Worm (Caenorhabditis elegans) whole organism, mixed stage, embryonic: ENCODE data around the gene F07H5.7.

ENCODE experiments used
- drap-1 ChIP-seq: fragments of 200-800 bp; sonication (Bioruptor generic); optimal IDR thresholded peaks from 3 replicates; lab custom pipeline; 2018; ENCODE audit warnings: mild to moderate bottlenecking, missing genetic modification characterization, missing compliant biosample characterization
- mab-5 ChIP-seq: fragments of 150-350 bp; optimal IDR thresholded peaks from 2 replicates; lab custom pipeline; 2014; ENCODE audit warnings: missing biosample characterization, missing genetic modification characterization
- mep-1 ChIP-seq: fragments of 150-350 bp; optimal IDR thresholded peaks from 2 replicates; lab custom pipeline; 2017; ENCODE audit warnings: missing biosample characterization, missing genetic modification reagents, missing genetic modification characterization, inconsistent platforms
- mls-2 ChIP-seq: sonication (generic microtip); optimal IDR thresholded peaks from 2 replicates; lab custom pipeline; 2016; ENCODE audit warnings: mild to moderate bottlenecking, missing genetic modification characterization, moderate library complexity, missing compliant biosample characterization
- nhr-237 ChIP-seq: fragments of 150-350 bp; optimal IDR thresholded peaks from 2 replicates; lab custom pipeline; 2014; ENCODE audit warnings: missing biosample characterization, missing genetic modification characterization
- pha-4 ChIP-seq: fragments of 150-350 bp; optimal IDR thresholded peaks from 2 replicates; lab custom pipeline; 2018; ENCODE audit warnings: missing biosample characterization, missing genetic modification reagents, missing genetic modification characterization
- snpc-4 ChIP-seq: fragments of 150-350 bp; optimal IDR thresholded peaks from 2 replicates; lab custom pipeline; 2014; ENCODE audit warnings: missing biosample characterization, missing genetic modification characterization
- sptf-1 ChIP-seq: sonication (generic microtip); optimal IDR thresholded peaks from 2 replicates; lab custom pipeline; 2017; ENCODE audit warnings: mild to moderate bottlenecking, missing genetic modification characterization, moderate library complexity, missing compliant biosample characterization
- unc-120 ChIP-seq: sonication (generic microtip); optimal IDR thresholded peaks from 2 replicates; lab custom pipeline; 2017; ENCODE audit warnings: missing genetic modification characterization, missing compliant biosample characterization; ENCODE audit not compliant: poor library complexity, severe bottlenecking
- unc-62 ChIP-seq: fragments of 150-350 bp; optimal IDR thresholded peaks from 2 replicates; lab custom pipeline; 2014; ENCODE audit warnings: missing biosample characterization, missing genetic modification reagents, missing genetic modification characterization
- zip-8 ChIP-seq: fragments of 150-350 bp; optimal IDR thresholded peaks from 2 replicates; lab custom pipeline; 2014; ENCODE audit warnings: missing biosample characterization, missing genetic modification characterization

The F07H5.7 gene

DNA sequence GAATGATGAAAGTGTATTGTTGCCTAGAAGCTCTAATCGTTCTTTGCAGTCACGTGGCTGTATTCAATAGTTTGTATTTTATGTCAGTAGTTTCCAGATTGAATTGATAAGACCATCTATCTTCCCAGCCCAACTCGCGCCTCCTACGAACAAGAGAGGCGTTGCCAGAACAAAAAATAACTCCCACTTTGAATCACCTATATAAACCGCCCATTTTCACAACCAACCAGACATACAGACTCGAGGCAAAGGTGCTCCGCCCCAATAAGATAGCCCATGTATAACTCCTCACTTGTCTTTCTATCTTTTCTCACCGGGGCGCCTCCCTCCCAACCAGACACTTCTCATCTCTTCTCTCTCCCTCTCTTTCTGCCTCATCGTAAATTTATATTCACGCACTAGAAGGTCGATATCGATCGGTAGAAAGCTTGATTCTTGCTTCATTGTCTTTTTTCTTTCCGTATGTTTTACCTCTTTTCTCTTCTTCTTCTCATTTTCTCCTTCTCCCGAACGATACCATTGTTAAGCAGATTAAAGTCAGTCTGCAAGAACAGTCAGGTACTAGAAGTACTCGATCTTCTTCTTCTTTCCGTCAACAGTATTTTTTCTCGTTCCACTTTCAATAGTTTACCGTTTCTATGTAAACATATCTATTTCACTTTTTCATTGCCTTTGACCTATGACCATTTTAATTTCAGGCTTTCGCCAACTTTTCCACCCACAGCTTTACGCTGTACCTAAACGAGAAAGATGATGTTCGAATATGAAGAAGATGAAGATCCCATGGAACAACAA, 50.4 kb downstream of the F07H5.7 start, which contains the start of gene mak-1:
Gene mak-1 (plus strand): TSS at position 693 of the 795 bp plus-strand sequence.
- TF ChIP-seq unc-120 (tag; lab: Kevin White, UChicago) (peak; percentile 29), sptf-1 (tag; lab: Kevin White, UChicago) (no peak)
- TF ChIP-seq, all 35 proteins: peak for 1

DNA sequence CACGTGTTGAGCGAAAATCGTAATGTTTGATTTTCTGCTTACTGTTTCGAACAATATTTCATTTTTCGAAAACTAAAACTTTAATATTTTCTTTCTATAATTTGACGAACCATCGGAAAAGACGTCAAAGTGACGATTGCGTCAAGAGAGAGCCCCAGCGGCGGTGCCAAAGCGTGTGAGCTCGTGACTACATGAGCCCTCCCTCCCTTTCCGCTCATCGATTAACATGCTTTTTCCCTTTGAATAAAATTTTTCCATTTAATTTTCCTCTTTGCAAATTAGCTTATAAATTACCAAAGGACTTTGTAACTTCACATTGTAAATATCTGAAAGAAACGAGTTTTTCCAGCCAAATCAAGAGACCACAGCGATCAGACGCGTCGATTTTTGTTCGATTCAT, 51.0 kb downstream of the F07H5.7 start:
- TF ChIP-seq zip-8 = no peak
- no peak for TF ChIP-seq mep-1 (tag; lab: Kevin White, UChicago)
- no peak for TF ChIP-seq snpc-4 (tag; lab: Kevin White, UChicago)
- no peak for TF ChIP-seq nhr-237
- no peak for TF ChIP-seq sptf-1 (tag; lab: Kevin White, UChicago)
- TF ChIP-seq pha-4 (tag; lab: Kevin White, UChicago) = no peak
- no peak for TF ChIP-seq mab-5 (tag; lab: Kevin White, UChicago)
- TF ChIP-seq mls-2 = no peak
- no peak for TF ChIP-seq unc-62 (GFP tag; lab: Kevin White, UChicago)
- TF ChIP-seq drap-1 (GFP tag; lab: Kevin White, UChicago) = no peak
- TF ChIP-seq, all 35 proteins: peak for 0
